Worm (Caenorhabditis elegans): ENCODE results near the gene grd-13.

The grd-13 gene

ce11 chrIV:3399015-3399722 is 38.9 kb upstream of the grd-13 start, which contains the start of the genes dyf-3 and pdhb-1 (continued):
- TF ChIP-seq lsy-2 (tag; optimal IDR thresholded peaks at IDR 0.05) (peak; percentile 88 to 97), lin-15B (tag; optimal IDR thresholded peaks at IDR 0.05) (no peak), unc-130 (tag; optimal IDR thresholded peaks at IDR 0.05) (peak; percentile 23), swsn-7 (tag; optimal IDR thresholded peaks at IDR 0.05) (no peak), fkh-10 (GFP tag; optimal IDR thresholded peaks at IDR 0.05) (peak; percentile 4), nhr-28 (tag; optimal IDR thresholded peaks at IDR 0.05) (no peak), egl-27 (tag; optimal IDR thresholded peaks at IDR 0.05) (no peak), rnt-1 (tag; optimal IDR thresholded peaks at IDR 0.05) (no peak), lin-14 (GFP tag; optimal IDR thresholded peaks at IDR 0.05) (no peak), nhr-20 (tag; optimal IDR thresholded peaks at IDR 0.05) (no peak), skn-1 (tag; optimal IDR thresholded peaks at IDR 0.05) (no peak), fkh-4 (tag; optimal IDR thresholded peaks at IDR 0.05; ENCODE audit: borderline replicate concordance) (no peak), ces-1 (GFP tag; optimal IDR thresholded peaks at IDR 0.05) (no peak), ztf-11 (tag; optimal IDR thresholded peaks at IDR 0.05) (no peak), efl-1 (optimal IDR thresholded peaks at IDR 0.05) (peak; percentile 46 to 61), efl-1 (GFP tag; optimal IDR thresholded peaks at IDR 0.05 in 1 of 2) (peak; percentile 56 to 94), ceh-63 (GFP tag; optimal IDR thresholded peaks at IDR 0.05) (no peak), lir-3 (tag; optimal IDR thresholded peaks at IDR 0.05; ENCODE audit: poor library complexity) (no peak), mdl-1 (tag; optimal IDR thresholded peaks at IDR 0.05) (peak in 1 of 2 experiments; percentile 37), unc-98 (GFP tag; IDR thresholded peaks at IDR 0.05) (no peak), elt-2 (tag; optimal IDR thresholded peaks at IDR 0.05) (no peak), mep-1 (tag; optimal IDR thresholded peaks at IDR 0.05) (peak; percentile 40), C16A3.4 (tag; optimal IDR thresholded peaks at IDR 0.05) (no peak), aly-2 (tag; optimal IDR thresholded peaks at IDR 0.05) (no peak), mef-2 (tag; optimal IDR thresholded peaks at IDR 0.05) (no peak), dpl-1 (GFP tag; optimal IDR thresholded peaks at IDR 0.05) (peak; percentile 37 to 56 (median 48)), alr-1 (tag; optimal IDR thresholded peaks at IDR 0.05; ENCODE audit: borderline replicate concordance) (no peak), nhr-71 (tag; optimal IDR thresholded peaks at IDR 0.05) (no peak), nhr-85 (tag) (peak; percentile 69), blmp-1 (tag; optimal IDR thresholded peaks at IDR 0.05) (no peak), sox-4 (tag; optimal IDR thresholded peaks at IDR 0.05) (no peak), efl-3 (GFP tag; optimal IDR thresholded peaks at IDR 0.05) (no peak)

ce11 chrIV:3400941-3401340 is 37.2 kb upstream of the grd-13 start:
- TF ChIP-seq elt-2 (tag; optimal IDR thresholded peaks at IDR 0.05) (peak; percentile 58), mef-2 (tag; optimal IDR thresholded peaks at IDR 0.05) (no peak), nhr-77 (tag; optimal IDR thresholded peaks at IDR 0.05) (no peak), pax-3 (tag; optimal IDR thresholded peaks at IDR 0.05) (no peak), hlh-17 (GFP tag; optimal IDR thresholded peaks at IDR 0.05; ENCODE audit: borderline replicate concordance) (no peak), sox-4 (tag; optimal IDR thresholded peaks at IDR 0.05) (no peak)

- TF ChIP-seq unc-86 (tag; optimal IDR thresholded peaks at IDR 0.05): no peak
- TF ChIP-seq nhr-20 (tag; optimal IDR thresholded peaks at IDR 0.05): no peak
- TF ChIP-seq swsn-7 (tag; optimal IDR thresholded peaks at IDR 0.05): no peak
- no peak for TF ChIP-seq nhr-28 (tag; optimal IDR thresholded peaks at IDR 0.05)
- TF ChIP-seq lsy-2 (tag; optimal IDR thresholded peaks at IDR 0.05): no peak
- TF ChIP-seq elt-3 (tag; optimal IDR thresholded peaks at IDR 0.05): no peak
- no peak for TF ChIP-seq xbp-1 (tag; optimal IDR thresholded peaks at IDR 0.05)
- TF ChIP-seq nhr-71 (tag; optimal IDR thresholded peaks at IDR 0.05): no peak
These were observed 22.7 kb upstream of the grd-13 start, which contains the start of gene lgc-9 for ce11 chrIV:3415383-3415782. TSS of gene lgc-9 (plus strand) at chrIV:3415683.

Data from whole organism, L1 larva.